Worm (Caenorhabditis elegans): ENCODE data around the gene hpx-2.

hpx-2 gene

ce11 chrV:13818824-13819408 is 31.4 kb upstream of the hpx-2 start, which contains the start of gene sel-10:
TSS of gene sel-10 (plus strand) at chrV:13819361.
- no peak for TF ChIP-seq F57C9.4 (tag; optimal IDR thresholded peaks at IDR 0.05)
- no peak for TF ChIP-seq egrh-3 (GFP tag; IDR thresholded peaks at IDR 0.05)
- no peak for TF ChIP-seq atf-7 (tag; optimal IDR thresholded peaks at IDR 0.05)
- no peak for TF ChIP-seq hlh-26 (GFP tag; conservative IDR thresholded peaks at IDR 0.05)
- TF ChIP-seq somi-1 (GFP tag; optimal IDR thresholded peaks at IDR 0.05): no peak
- no peak for TF ChIP-seq F10E7.11 (tag; optimal IDR thresholded peaks at IDR 0.05)
- no peak for TF ChIP-seq nfya-1 (tag; optimal IDR thresholded peaks at IDR 0.05; ENCODE audit: borderline replicate concordance, insufficient read depth)
- TF ChIP-seq attf-5 (GFP tag; optimal IDR thresholded peaks at IDR 0.05): peak; percentile 35
- no peak for TF ChIP-seq ztf-22 (GFP tag; optimal IDR thresholded peaks at IDR 0.05)
- peak; percentile 77 for TF ChIP-seq mcd-1 (GFP tag; IDR thresholded peaks at IDR 0.05)
- TF ChIP-seq ZK185.1 (tag; optimal IDR thresholded peaks at IDR 0.05; ENCODE audit: poor library complexity, severe bottlenecking): peak; percentile 67
- no peak for TF ChIP-seq snpc-1.1 (tag; optimal IDR thresholded peaks at IDR 0.05; ENCODE audit: insufficient read depth)
- TF ChIP-seq K11D2.4 (GFP tag; IDR thresholded peaks at IDR 0.05): 0 out of 2 replicates have a peak, but pooled peaks have one; percentile 42
- TF ChIP-seq attf-3 (GFP tag; conservative IDR thresholded peaks at IDR 0.05): 0 out of 2 replicates have a peak, but pooled peaks have one; percentile 20
- TF ChIP-seq aptf-2 (GFP tag; conservative IDR thresholded peaks at IDR 0.05): no peak
- TF ChIP-seq madf-8 (GFP tag; conservative IDR thresholded peaks at IDR 0.05): 0 out of 2 replicates have a peak, but pooled peaks have one; percentile 13
- TF ChIP-seq Y53F4B.3 (GFP tag; IDR thresholded peaks at IDR 0.05): no peak
- TF ChIP-seq nfya-2 (GFP tag; IDR thresholded peaks at IDR 0.05): no peak
- no peak for TF ChIP-seq cebp-1 (GFP tag; IDR thresholded peaks at IDR 0.05)
- no peak for TF ChIP-seq cebp-1 (tag; optimal IDR thresholded peaks at IDR 0.05)
- peak; percentile 65 for TF ChIP-seq snpc-4 (GFP tag; optimal IDR thresholded peaks at IDR 0.05)
- peak in 2 of 4 experiments; percentile 33 to 65 for TF ChIP-seq snpc-4 (tag; optimal IDR thresholded peaks at IDR 0.05)
- no peak for TF ChIP-seq B0261.1 (tag; optimal IDR thresholded peaks at IDR 0.05)
- TF ChIP-seq K12H6.12 (tag; optimal IDR thresholded peaks at IDR 0.05): peak; percentile 31
- TF ChIP-seq lin-40 (tag; optimal IDR thresholded peaks at IDR 0.05): no peak
- no peak for TF ChIP-seq let-526 (GFP tag; IDR thresholded peaks at IDR 0.05)
- peak; percentile 18 for TF ChIP-seq snpc-3.4 (tag; optimal IDR thresholded peaks at IDR 0.05)
- TF ChIP-seq snpc-1.3 (tag; optimal IDR thresholded peaks at IDR 0.05; ENCODE audit: insufficient read depth): no peak
- no peak for TF ChIP-seq egl-18 (GFP tag; IDR thresholded peaks at IDR 0.05)
- no peak for TF ChIP-seq rec-8 (tag; optimal IDR thresholded peaks at IDR 0.05)
- no peak; the same call in 1 of the 2 replicates for TF ChIP-seq lir-1 (GFP tag; conservative IDR thresholded peaks at IDR 0.05)
- TF ChIP-seq chd-7 (tag; optimal IDR thresholded peaks at IDR 0.05): no peak
- TF ChIP-seq tbp1 (GFP tag; optimal IDR thresholded peaks at IDR 0.05): no peak
- TF ChIP-seq athp-1 (tag; optimal IDR thresholded peaks at IDR 0.05): no peak
- TF ChIP-seq madf-6 (GFP tag; IDR thresholded peaks at IDR 0.05): peak; percentile 71; the same call in 1 of the 2 replicates
- TF ChIP-seq nhr-120 (GFP tag; IDR thresholded peaks at IDR 0.05): no peak
- TF ChIP-seq fkh-3 (tag; optimal IDR thresholded peaks at IDR 0.05): no peak
- TF ChIP-seq ama-1 (optimal IDR thresholded peaks at IDR 0.05): no peak
- TF ChIP-seq ama-1 (GFP tag; optimal IDR thresholded peaks at IDR 0.05): no peak
- TF ChIP-seq ekl-4 (GFP tag; IDR thresholded peaks at IDR 0.05): no peak
- no peak for TF ChIP-seq hrde-1 (tag; optimal IDR thresholded peaks at IDR 0.05; ENCODE audit: borderline replicate concordance)
- no peak for TF ChIP-seq nhr-90 (tag; optimal IDR thresholded peaks at IDR 0.05)
- no peak for TF ChIP-seq tbx-9 (tag; optimal IDR thresholded peaks at IDR 0.05; ENCODE audit: borderline replicate concordance)
- TF ChIP-seq hsf-1 (GFP tag; IDR thresholded peaks at IDR 0.05): no peak
- no peak for TF ChIP-seq sptf-2 (GFP tag; optimal IDR thresholded peaks at IDR 0.05)
- TF ChIP-seq F37B4.10 (GFP tag; IDR thresholded peaks at IDR 0.05): no peak
- no peak for TF ChIP-seq rpc-1 (optimal IDR thresholded peaks at IDR 0.05)
- TF ChIP-seq rpc-1 (tag; optimal IDR thresholded peaks at IDR 0.05): no peak
